Worm (Caenorhabditis elegans): ENCODE data around the gene glr-7.
A peak's percentile ranks its signal among the peaks of the same experiment; 100 is the strongest.

DNA sequence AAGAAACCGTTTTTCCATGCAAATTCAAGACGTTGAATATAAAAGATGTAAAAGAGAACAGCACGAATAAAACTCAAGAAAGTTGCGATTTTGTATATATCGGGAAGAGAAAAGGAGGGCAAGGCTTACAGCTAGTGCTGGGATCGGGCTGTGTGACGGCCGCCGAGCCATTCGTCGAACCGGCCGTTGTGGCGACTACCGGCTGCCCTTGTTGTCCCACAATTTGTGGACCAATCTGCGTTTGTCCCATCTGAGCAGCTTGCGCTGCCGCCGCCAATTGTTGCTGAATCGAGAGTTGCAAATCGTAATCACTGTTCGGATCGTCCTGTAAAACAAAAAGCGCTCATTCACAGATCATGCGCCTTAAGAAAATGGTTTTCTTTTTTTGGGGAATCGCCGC, 27.5 kb upstream of the glr-7 start:
- no peak for TF ChIP-seq tra-4 (tag; optimal IDR thresholded peaks at IDR 0.05)
- TF ChIP-seq tbx-37 (GFP tag; conservative IDR thresholded peaks at IDR 0.05): no peak
- TF ChIP-seq pes-1 (GFP tag; IDR thresholded peaks at IDR 0.05): no peak
- no peak for TF ChIP-seq F13C5.2 (tag; optimal IDR thresholded peaks at IDR 0.05)
- no peak for TF ChIP-seq ama-1 (optimal IDR thresholded peaks at IDR 0.05)
- no peak for TF ChIP-seq ceh-36 (tag; optimal IDR thresholded peaks at IDR 0.05)
- no peak for TF ChIP-seq ceh-13 (GFP tag; optimal IDR thresholded peaks at IDR 0.05)
- no peak for TF ChIP-seq flt-1 (GFP tag; IDR thresholded peaks at IDR 0.05)
- no peak for TF ChIP-seq ets-7 (tag; optimal IDR thresholded peaks at IDR 0.05)
- TF ChIP-seq tbx-11 (GFP tag; IDR thresholded peaks at IDR 0.05): no peak
- TF ChIP-seq B0310.2 (tag; optimal IDR thresholded peaks at IDR 0.05): peak; percentile 10
- TF ChIP-seq hnd-1 (tag; optimal IDR thresholded peaks at IDR 0.05): no peak
- TF ChIP-seq aly-1 (tag; optimal IDR thresholded peaks at IDR 0.05): no peak
- no peak for TF ChIP-seq sea-1 (GFP tag; conservative IDR thresholded peaks at IDR 0.05)
